Worm (Caenorhabditis elegans) whole organism, young adult: Measurements from ENCODE around the gene ckb-2.

Experiments used
- B0035.1 ChIP-seq: sonication (generic microtip); optimal IDR thresholded peaks from 2 replicates; lab custom pipeline; 2016; ENCODE audit warnings: missing genetic modification characterization, mild to moderate bottlenecking, missing compliant biosample characterization, missing genotype, missing genetic modification reagents
- C17E4.6 ChIP-seq: fragments of 200-800 bp; sonication (Bioruptor generic); IDR thresholded peaks from 2 replicates; pipeline ENCODE4 v1.3.6; 2022; ENCODE audit warnings: missing genetic modification reagents, missing genetic modification characterization, missing compliant biosample characterization
- F10E7.11 ChIP-seq: sonication (generic microtip); optimal IDR thresholded peaks from 2 replicates; lab custom pipeline; 2017; ENCODE audit warnings: mild to moderate bottlenecking, missing genetic modification characterization, moderate library complexity, missing compliant biosample characterization
- F37B4.10 ChIP-seq: fragments of 200-800 bp; sonication (Bioruptor generic); IDR thresholded peaks from 2 replicates; pipeline ENCODE4 v1.3.6; 2022; ENCODE audit warnings: missing genetic modification characterization, missing compliant biosample characterization
- F39B2.1 ChIP-seq: fragments of 200-800 bp; sonication (Bioruptor generic); IDR thresholded peaks from 2 replicates; pipeline ENCODE4 v1.3.6; 2022; ENCODE audit warnings: missing genetic modification reagents, missing genetic modification characterization, missing compliant biosample characterization
- F49E8.2 ChIP-seq: sonication (generic microtip); optimal IDR thresholded peaks from 3 replicates; lab custom pipeline; 2017; ENCODE audit warnings: missing genetic modification characterization, mild to moderate bottlenecking, missing compliant biosample characterization, antibody characterized with exemption, moderate library complexity; ENCODE audit not compliant: insufficient read depth
- F52B5.7 ChIP-seq: sonication (generic microtip); optimal IDR thresholded peaks from 2 replicates; lab custom pipeline; 2016; ENCODE audit warnings: mild to moderate bottlenecking, missing genetic modification characterization, missing compliant biosample characterization
- K12H6.12 ChIP-seq: fragments of 200-800 bp; sonication (Bioruptor generic); optimal IDR thresholded peaks from 2 replicates; lab custom pipeline; 2018; ENCODE audit warnings: mild to moderate bottlenecking, missing genetic modification characterization, missing compliant biosample characterization
- Y53G8AR.9 ChIP-seq: fragments of 200-800 bp; sonication (Bioruptor generic); conservative IDR thresholded peaks from 2 replicates; pipeline ENCODE4 v1.3.6; 2022; ENCODE audit warnings: missing genetic modification reagents, missing genetic modification characterization, missing compliant biosample characterization
- Y67H2A.10 ChIP-seq: fragments of 200-800 bp; sonication (Bioruptor generic); conservative IDR thresholded peaks from 2 replicates; pipeline ENCODE4 v1.3.6; 2022; ENCODE audit warnings: missing genetic modification reagents, missing genetic modification characterization, missing compliant biosample characterization
- akir-1 ChIP-seq: fragments of 200-800 bp; sonication (Bioruptor generic); optimal IDR thresholded peaks from 2 replicates; lab custom pipeline; 2018; ENCODE audit warnings: mild to moderate bottlenecking, missing genetic modification characterization, moderate library complexity, missing compliant biosample characterization
- atf-7 ChIP-seq: sonication (generic microtip); optimal IDR thresholded peaks from 2 replicates; lab custom pipeline; 2017; ENCODE audit warnings: mild to moderate bottlenecking, missing genetic modification characterization, missing compliant biosample characterization
- athp-1 ChIP-seq: sonication (generic microtip); optimal IDR thresholded peaks from 2 replicates; lab custom pipeline; 2017; ENCODE audit warnings: mild to moderate bottlenecking, missing genetic modification characterization, missing compliant biosample characterization
- attf-3 ChIP-seq: fragments of 200-800 bp; sonication (Bioruptor generic); conservative IDR thresholded peaks from 2 replicates; pipeline ENCODE4 v1.3.6; 2022; ENCODE audit warnings: missing genetic modification reagents, missing genetic modification characterization, missing compliant biosample characterization
- cebp-2 ChIP-seq: fragments of 200-800 bp; sonication (Bioruptor generic); IDR thresholded peaks from 2 replicates; pipeline ENCODE4 v1.3.6; 2022; ENCODE audit warnings: missing genetic modification characterization, missing compliant biosample characterization
- ceh-27 ChIP-seq: fragments of 200-800 bp; sonication (Bioruptor generic); optimal IDR thresholded peaks from 2 replicates; lab custom pipeline; 2018; ENCODE audit warnings: mild to moderate bottlenecking, missing genetic modification characterization, moderate library complexity, missing compliant biosample characterization
- ceh-58 ChIP-seq: fragments of 200-800 bp; sonication (Bioruptor generic); IDR thresholded peaks from 2 replicates; pipeline ENCODE4 v1.3.6; 2022; ENCODE audit warnings: missing genetic modification characterization, missing compliant biosample characterization
- ceh-79 ChIP-seq: sonication (generic microtip); optimal IDR thresholded peaks from 2 replicates; lab custom pipeline; 2017; ENCODE audit warnings: mild to moderate bottlenecking, missing genetic modification characterization, missing compliant biosample characterization
- dpff-1 ChIP-seq: sonication (generic microtip); optimal IDR thresholded peaks from 2 replicates; lab custom pipeline; 2017; ENCODE audit warnings: mild to moderate bottlenecking, missing genetic modification characterization, missing compliant biosample characterization
- egl-18 ChIP-seq: fragments of 200-800 bp; sonication (Bioruptor generic); IDR thresholded peaks from 2 replicates; pipeline ENCODE4 v1.3.6; 2022; ENCODE audit warnings: missing genetic modification reagents, missing genetic modification characterization, missing compliant biosample characterization
- him-1 ChIP-seq: sonication (generic microtip); optimal IDR thresholded peaks from 2 replicates; lab custom pipeline; 2016; ENCODE audit warnings: missing genotype, missing genetic modification reagents, missing genetic modification characterization, missing compliant biosample characterization
- hmg-1.2 ChIP-seq: fragments of 200-800 bp; sonication (Bioruptor generic); IDR thresholded peaks from 2 replicates; pipeline ENCODE4 v1.3.6; 2022; ENCODE audit warnings: missing genetic modification reagents, missing genetic modification characterization, missing compliant biosample characterization
- hmg-20 ChIP-seq: fragments of 200-800 bp; sonication (Bioruptor generic); IDR thresholded peaks from 2 replicates; pipeline ENCODE4 v1.3.6; 2022; ENCODE audit warnings: missing genetic modification reagents, missing genetic modification characterization, missing compliant biosample characterization
- lin-40 ChIP-seq: sonication (generic microtip); optimal IDR thresholded peaks from 2 replicates; lab custom pipeline; 2016; ENCODE audit warnings: missing genetic modification characterization, mild to moderate bottlenecking, missing compliant biosample characterization, missing genotype, missing genetic modification reagents
- madf-6 ChIP-seq: fragments of 200-800 bp; sonication (Bioruptor generic); IDR thresholded peaks from 2 replicates; pipeline ENCODE4 v1.3.6; 2022; ENCODE audit warnings: missing genetic modification reagents, missing genetic modification characterization, missing compliant biosample characterization
- nfya-1 ChIP-seq: sonication (generic microtip); optimal IDR thresholded peaks from 2 replicates; lab custom pipeline; 2017; ENCODE audit warnings: antibody characterized with exemption, missing compliant biosample characterization, missing genetic modification characterization, borderline replicate concordance; ENCODE audit not compliant: insufficient read depth
- nfya-2 ChIP-seq: fragments of 200-800 bp; sonication (Bioruptor generic); IDR thresholded peaks from 2 replicates; pipeline ENCODE4 v1.3.6; 2022; ENCODE audit warnings: missing genetic modification reagents, missing genetic modification characterization, missing compliant biosample characterization
- nfyb-1 ChIP-seq: fragments of 200-800 bp; sonication (Bioruptor generic); IDR thresholded peaks from 2 replicates; pipeline ENCODE4 v1.3.6; 2022; ENCODE audit warnings: missing genetic modification reagents, missing genetic modification characterization, missing compliant biosample characterization
- nhr-27 ChIP-seq: fragments of 200-800 bp; sonication (Bioruptor generic); optimal IDR thresholded peaks from 2 replicates; lab custom pipeline; 2018; ENCODE audit warnings: mild to moderate bottlenecking, missing genetic modification characterization, moderate library complexity, missing compliant biosample characterization
- nhr-80 ChIP-seq: sonication (generic microtip); optimal IDR thresholded peaks from 2 replicates; lab custom pipeline; 2016; ENCODE audit warnings: missing genetic modification characterization, missing compliant biosample characterization
- sdz-38 ChIP-seq: sonication (generic microtip); optimal IDR thresholded peaks from 2 replicates; lab custom pipeline; 2016; ENCODE audit warnings: missing genotype, missing genetic modification characterization, missing compliant biosample characterization
- snpc-3.4 ChIP-seq: sonication (generic microtip); optimal IDR thresholded peaks from 2 replicates; lab custom pipeline; 2017; ENCODE audit warnings: missing genetic modification characterization, mild to moderate bottlenecking, missing compliant biosample characterization, antibody characterized with exemption, moderate library complexity, missing genotype, missing genetic modification reagents
- tbp1 ChIP-seq: fragments of 200-800 bp; sonication (Bioruptor generic); optimal IDR thresholded peaks from 2 replicates; lab custom pipeline; 2018; ENCODE audit warnings: mild to moderate bottlenecking, missing genetic modification characterization, missing compliant biosample characterization
- tlf-1 ChIP-seq: fragments of 200-800 bp; sonication (Bioruptor generic); optimal IDR thresholded peaks from 2 replicates; lab custom pipeline; 2018; ENCODE audit warnings: mild to moderate bottlenecking, missing genetic modification characterization, missing compliant biosample characterization
- unc-130 ChIP-seq: sonication (generic microtip); optimal IDR thresholded peaks from 2 replicates; lab custom pipeline; 2016; ENCODE audit warnings: missing genetic modification reagents, missing genetic modification characterization, missing compliant biosample characterization
- zim-3 ChIP-seq: sonication (generic microtip); optimal IDR thresholded peaks from 2 replicates; lab custom pipeline; 2017; ENCODE audit warnings: mild to moderate bottlenecking, missing genetic modification characterization, moderate library complexity, missing compliant biosample characterization
- ztf-25 ChIP-seq: fragments of 200-800 bp; sonication (Bioruptor generic); IDR thresholded peaks from 2 replicates; pipeline ENCODE4 v1.3.6; 2022; ENCODE audit warnings: missing genetic modification reagents, missing genetic modification characterization, missing compliant biosample characterization
- ztf-26 ChIP-seq: sonication (generic microtip); optimal IDR thresholded peaks from 2 replicates; lab custom pipeline; 2017; ENCODE audit warnings: missing genetic modification characterization, missing compliant biosample characterization

Gene ckb-2

ce11 chrIII:4367649-4368048 lies at the start of gene ckb-2:
Gene ckb-2, plus strand, starts transcription at chrIII:4367949.
- no peak for TF ChIP-seq ztf-25
- TF ChIP-seq hmg-20 (GFP tag; lab: Robert Waterston, UW): no peak
- TF ChIP-seq madf-6 (GFP tag; lab: Robert Waterston, UW): no peak
- TF ChIP-seq hmg-1.2 (GFP tag; lab: Robert Waterston, UW): no peak
- TF ChIP-seq nhr-80 (tag; lab: Kevin White, UChicago): no peak
- no peak for TF ChIP-seq nfya-1 (tag; lab: Kevin White, UChicago)
- no peak for TF ChIP-seq Y67H2A.10 (GFP tag; lab: Robert Waterston, UW)
- TF ChIP-seq ceh-27: no peak
- TF ChIP-seq B0035.1 (tag; lab: Kevin White, UChicago): no peak
- no peak for TF ChIP-seq tlf-1
- TF ChIP-seq F52B5.7 (tag; lab: Kevin White, UChicago): no peak
- no peak for TF ChIP-seq dpff-1 (tag; lab: Kevin White, UChicago)
- no peak for TF ChIP-seq K12H6.12 (tag; lab: Kevin White, UChicago)
- no peak for TF ChIP-seq F49E8.2 (tag; lab: Kevin White, UChicago)
- TF ChIP-seq F39B2.1: no peak
- TF ChIP-seq attf-3 (GFP tag; lab: Robert Waterston, UW): no peak
- TF ChIP-seq egl-18 (GFP tag; lab: Robert Waterston, UW): no peak
- TF ChIP-seq F10E7.11 (tag; lab: Kevin White, UChicago): no peak
- TF ChIP-seq F37B4.10: no peak

ce11 chrIII:4320113-4320512 lies 47.6 kb upstream of the ckb-2 start, which contains the start of gene H38K22.6:
Gene H38K22.6, plus strand, starts transcription at chrIII:4320413.
- TF ChIP-seq athp-1 (tag; lab: Kevin White, UChicago) (no peak), cebp-2 (no peak), ztf-26 (no peak)

ce11 chrIII:4321399-4321798 lies 46.4 kb upstream of the ckb-2 start, which contains the start of gene H38K22.7:
Gene H38K22.7, plus strand, starts transcription at chrIII:4321699.
- TF ChIP-seq nfya-2 (GFP tag; lab: Robert Waterston, UW) (no peak), nfyb-1 (GFP tag; lab: Robert Waterston, UW) (no peak), F52B5.7 (tag; lab: Kevin White, UChicago) (no peak), unc-130 (no peak), akir-1 (GFP tag; lab: Kevin White, UChicago) (no peak), nhr-27 (tag; lab: Kevin White, UChicago) (no peak), athp-1 (tag; lab: Kevin White, UChicago) (no peak), ztf-25 (no peak), B0035.1 (tag; lab: Kevin White, UChicago) (no peak), ceh-79 (tag; lab: Kevin White, UChicago) (no peak), sdz-38 (tag; lab: Kevin White, UChicago) (no peak), him-1 (tag; lab: Kevin White, UChicago) (no peak), atf-7 (tag; lab: Kevin White, UChicago) (no peak), C17E4.6 (GFP tag; lab: Robert Waterston, UW) (no peak), zim-3 (tag; lab: Kevin White, UChicago) (no peak), Y53G8AR.9 (no peak), tbp1 (GFP tag; lab: Kevin White, UChicago) (no peak), ceh-58 (no peak), lin-40 (tag; lab: Kevin White, UChicago) (no peak), snpc-3.4 (no peak)
